Fruit fly (Drosophila melanogaster): ENCODE measurements around the gene MED30.
A peak's percentile ranks its signal among the peaks of the same experiment; 100 is the strongest.

MED30 gene

DNA sequence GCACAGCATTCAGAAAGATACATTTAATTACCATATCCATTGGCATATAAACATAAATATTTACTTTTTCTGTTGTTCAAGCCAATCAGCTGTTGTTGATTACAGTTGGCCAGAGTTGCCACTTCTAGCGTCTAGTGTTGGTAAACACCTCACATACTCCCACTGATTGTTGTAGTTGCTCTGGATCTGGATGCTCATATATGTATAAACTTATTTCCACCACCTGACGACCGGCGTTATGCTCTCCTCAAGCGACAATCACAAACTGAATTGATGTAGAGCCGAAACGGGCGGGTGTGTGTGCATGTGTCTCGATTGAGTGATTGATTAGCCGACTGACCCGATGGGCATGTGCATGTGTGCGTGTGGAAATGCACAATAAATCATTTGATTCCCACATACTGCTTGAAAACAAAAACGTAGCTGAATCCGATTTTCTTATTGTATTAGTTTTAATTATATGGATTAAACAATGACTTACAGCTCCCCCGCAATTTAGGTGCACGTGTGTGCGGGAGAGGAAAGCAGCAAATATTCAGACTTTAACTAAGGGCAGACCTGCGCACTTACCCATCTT lies 28.0 kb upstream of the MED30 start (continued):
- TF ChIP-seq Pdp1 (GFP tag; optimal IDR thresholded peaks at IDR 0.05) (peak; percentile 23 to 45), CG32767 (GFP tag; IDR thresholded peaks at IDR 0.05) (peak; percentile 56; the same call in 1 of the 2 replicates), Max (GFP tag; optimal IDR thresholded peaks at IDR 0.05) (peak; percentile 27), Dip2 (GFP tag; IDR thresholded peaks at IDR 0.05) (no peak), pum (GFP tag; optimal IDR thresholded peaks at IDR 0.05) (no peak), exex (tag; optimal IDR thresholded peaks at IDR 0.05) (peak; percentile 15), NC2α (GFP tag; optimal IDR thresholded peaks at IDR 0.05) (no peak), phol (tag; optimal IDR thresholded peaks at IDR 0.05) (peak; percentile 20), CG30020 (tag; optimal IDR thresholded peaks at IDR 0.05) (peak; percentile 10), btn (GFP tag; optimal IDR thresholded peaks at IDR 0.05) (no peak), CG17328 (GFP tag; IDR thresholded peaks at IDR 0.05) (peak; percentile 27), CG4328 (GFP tag; optimal IDR thresholded peaks at IDR 0.05) (no peak), CG13123 (GFP tag; optimal IDR thresholded peaks at IDR 0.05) (no peak), Chrac-16 (GFP tag; optimal IDR thresholded peaks at IDR 0.05) (peak; percentile 16), CG3726 (GFP tag; IDR thresholded peaks at IDR 0.05) (no peak), CG10267 (tag; optimal IDR thresholded peaks at IDR 0.05) (peak; percentile 97), ara (GFP tag; IDR thresholded peaks at IDR 0.05) (no peak), CG3838 (GFP tag; optimal IDR thresholded peaks at IDR 0.05) (peak; percentile 93), CG3407 (GFP tag; optimal IDR thresholded peaks at IDR 0.05) (peak; percentile 49), MESR4 (GFP tag; optimal IDR thresholded peaks at IDR 0.05) (peak; percentile 82), Dad (GFP tag; optimal IDR thresholded peaks at IDR 0.05) (peak; percentile 63), tio (GFP tag; optimal IDR thresholded peaks at IDR 0.05) (no peak), nau (GFP tag; optimal IDR thresholded peaks at IDR 0.05) (peak; percentile 37), Meics (GFP tag; optimal IDR thresholded peaks at IDR 0.05) (peak; percentile 38), CG8944 (GFP tag; optimal IDR thresholded peaks at IDR 0.05) (no peak), CG17829 (tag; optimal IDR thresholded peaks at IDR 0.05) (peak; percentile 43), CG12769 (tag; optimal IDR thresholded peaks at IDR 0.05) (peak; percentile 92), mld (GFP tag; IDR thresholded peaks at IDR 0.05; ENCODE audit: partially characterized antibody) (no peak), sd (tag; optimal IDR thresholded peaks at IDR 0.05) (peak; percentile 21), CG13287 (GFP tag; IDR thresholded peaks at IDR 0.05; ENCODE audit: partially characterized antibody) (peak; percentile 48; the same call in 1 of the 2 replicates), CG6272 (GFP tag; IDR thresholded peaks at IDR 0.05) (no peak), kah (GFP tag; optimal IDR thresholded peaks at IDR 0.05) (peak; percentile 80), CG14667 (GFP tag; IDR thresholded peaks at IDR 0.05) (no peak), Ptx1 (GFP tag; IDR thresholded peaks at IDR 0.05) (no peak), D (optimal IDR thresholded peaks at IDR 0.05) (no peak), D (GFP tag; optimal IDR thresholded peaks at IDR 0.05) (no peak), Hmx (GFP tag; optimal IDR thresholded peaks at IDR 0.05) (no peak), CG1792 (GFP tag; optimal IDR thresholded peaks at IDR 0.05) (peak; percentile 29), Nf-YB (GFP tag; optimal IDR thresholded peaks at IDR 0.05) (peak; percentile 28), cwo (GFP tag; optimal IDR thresholded peaks at IDR 0.05) (no peak), HmgZ (tag; optimal IDR thresholded peaks at IDR 0.05) (peak; percentile 68), dm (GFP tag; optimal IDR thresholded peaks at IDR 0.05) (peak; percentile 59), ato (GFP tag; IDR thresholded peaks at IDR 0.05; ENCODE audit: partially characterized antibody) (peak; percentile 51), pan (optimal IDR thresholded peaks at IDR 0.05) (no peak), pan (GFP tag; optimal IDR thresholded peaks at IDR 0.05 in 1 of 2, IDR thresholded peaks at IDR 0.05 in 1 of 2) (no peak), Bgb (GFP tag; IDR thresholded peaks at IDR 0.05; ENCODE audit: partially characterized antibody) (peak; percentile 31; the same call in 1 of the 2 replicates), CG2678 (tag; optimal IDR thresholded peaks at IDR 0.05) (peak; percentile 47), sob (GFP tag; IDR thresholded peaks at IDR 0.05) (peak; percentile 64), CG10654 (GFP tag; optimal IDR thresholded peaks at IDR 0.05) (peak; percentile 1), CG2199 (GFP tag; IDR thresholded peaks at IDR 0.05) (peak; percentile 81; the same call in 1 of the 3 replicates)

Measured in whole organism, embryonic.